Fruit fly (Drosophila melanogaster) whole organism, prepupa: ENCODE results near the gene CG32847.

Experiments used
- Blimp-1 ChIP-seq: fragments of 200-800 bp; sonication (Bioruptor generic); optimal IDR thresholded peaks from 3 replicates; lab custom pipeline; 2017; ENCODE audit warnings: missing biosample characterization, missing genetic modification characterization, mild to moderate bottlenecking, moderate library complexity, missing genetic modification reagents
- CG10669 ChIP-seq: fragments of 200-800 bp; sonication (Bioruptor generic); optimal IDR thresholded peaks from 3 replicates; lab custom pipeline; 2018; ENCODE audit warnings: missing biosample characterization, mild to moderate bottlenecking, missing genetic modification characterization, moderate library complexity
- CG16779 ChIP-seq: fragments of 200-800 bp; sonication (Bioruptor generic); optimal IDR thresholded peaks from 3 replicates; lab custom pipeline; 2017; ENCODE audit warnings: missing biosample characterization, mild to moderate bottlenecking, missing genetic modification characterization
- CG9139 ChIP-seq: fragments of 200-800 bp; sonication (Bioruptor generic); optimal IDR thresholded peaks from 3 replicates; lab custom pipeline; 2017; ENCODE audit warnings: missing biosample characterization, mild to moderate bottlenecking, missing genetic modification characterization
- Met ChIP-seq: fragments of 200-800 bp; sonication (Bioruptor generic); optimal IDR thresholded peaks from 3 replicates; lab custom pipeline; 2016; ENCODE audit warnings: missing biosample characterization, missing genetic modification characterization
- Sox14 ChIP-seq: fragments of 200-800 bp; sonication (Bioruptor generic); optimal IDR thresholded peaks from 3 replicates; lab custom pipeline; 2016; ENCODE audit warnings: missing biosample characterization, missing genetic modification characterization
- fd59A ChIP-seq: fragments of 200-800 bp; sonication (Bioruptor generic); optimal IDR thresholded peaks from 2 replicates; lab custom pipeline; 2017; ENCODE audit warnings: missing biosample characterization, mild to moderate bottlenecking, missing genetic modification characterization, missing genetic modification reagents
- spab ChIP-seq: fragments of 200-800 bp; sonication (Bioruptor generic); optimal IDR thresholded peaks from 2 replicates; lab custom pipeline; 2017; ENCODE audit warnings: missing biosample characterization, mild to moderate bottlenecking, missing genetic modification characterization, missing genetic modification reagents

DNA sequence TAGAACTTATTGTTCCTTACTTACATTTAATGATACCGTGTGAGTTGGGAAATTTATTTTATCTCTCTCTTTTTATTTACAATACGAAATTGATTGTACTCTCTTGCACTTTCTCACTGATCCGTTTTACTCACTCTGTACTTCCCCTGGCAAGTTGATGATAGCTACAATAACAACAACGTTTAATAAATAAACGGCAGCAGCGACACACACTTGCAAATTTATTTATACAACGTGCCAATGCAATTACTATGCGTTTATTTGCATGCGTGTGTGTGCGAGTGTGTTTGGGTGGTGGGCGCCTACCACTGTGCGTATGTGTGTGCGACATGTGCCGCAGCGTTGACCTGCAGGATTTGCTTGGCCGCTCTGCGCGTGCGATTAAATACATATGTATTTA lies 21.8 kb upstream of the CG32847 start:
- no peak for TF ChIP-seq spab (GFP tag; lab: Kevin White, UChicago)
- TF ChIP-seq CG9139 (GFP tag; lab: Kevin White, UChicago) = no peak
- TF ChIP-seq CG16779 = no peak
- no peak for TF ChIP-seq Met (GFP tag; lab: Kevin White, UChicago)
- TF ChIP-seq Sox14 (GFP tag; lab: Kevin White, UChicago) = no peak
- no peak for TF ChIP-seq fd59A (GFP tag; lab: Kevin White, UChicago)
- TF ChIP-seq Blimp-1 = no peak
- TF ChIP-seq CG10669 (GFP tag; lab: Kevin White, UChicago) = no peak
